Fruit fly (Drosophila melanogaster) whole organism, embryonic: ENCODE measurements around the gene nkt.

Experiments
- Atf6 ChIP-seq: fragments of 200-800 bp; sonication (Bioruptor generic); IDR thresholded peaks from 2 replicates; pipeline ENCODE4 v1.3.6; 2022; ENCODE audit warnings: missing biosample characterization, missing genetic modification characterization
- B-H2 ChIP-seq: fragments of 200-800 bp; sonication (Bioruptor generic); optimal IDR thresholded peaks from 2 replicates; lab custom pipeline; 2018; ENCODE audit warnings: missing biosample characterization, mild to moderate bottlenecking, missing genetic modification characterization
- CG10147 ChIP-seq: fragments of 200-800 bp; sonication (Bioruptor generic); optimal IDR thresholded peaks from 2 replicates; lab custom pipeline; 2019; ENCODE audit warnings: missing biosample characterization, mild to moderate bottlenecking, missing genetic modification characterization, moderate library complexity
- CG10431 ChIP-seq: fragments of 200-800 bp; sonication (Bioruptor generic); optimal IDR thresholded peaks from 3 replicates; lab custom pipeline; 2018; ENCODE audit warnings: missing biosample characterization, mild to moderate bottlenecking, missing genetic modification characterization
- CG13123 ChIP-seq: fragments of 200-800 bp; sonication (Bioruptor generic); optimal IDR thresholded peaks from 2 replicates; lab custom pipeline; 2016; ENCODE audit warnings: missing biosample characterization, missing genetic modification characterization
- CG14710 ChIP-seq: fragments of 200-800 bp; sonication (Bioruptor generic); optimal IDR thresholded peaks from 3 replicates; lab custom pipeline; 2019; ENCODE audit warnings: missing biosample characterization, mild to moderate bottlenecking, missing genetic modification characterization, moderate library complexity
- CG14965 ChIP-seq: fragments of 200-800 bp; sonication (Bioruptor generic); optimal IDR thresholded peaks from 2 replicates; lab custom pipeline; 2016; ENCODE audit warnings: missing biosample characterization, missing genetic modification characterization, borderline replicate concordance
- CG15696 ChIP-seq: fragments of 200-800 bp; sonication (Bioruptor generic); optimal IDR thresholded peaks from 2 replicates; lab custom pipeline; 2019; ENCODE audit warnings: missing biosample characterization, mild to moderate bottlenecking, missing genetic modification characterization, moderate library complexity
- CG1647 ChIP-seq: fragments of 200-800 bp; sonication (Bioruptor generic); optimal IDR thresholded peaks from 3 replicates; lab custom pipeline; 2016; ENCODE audit warnings: missing biosample characterization, missing genetic modification characterization
- CG16815 ChIP-seq: fragments of 200-800 bp; sonication (Bioruptor generic); optimal IDR thresholded peaks from 3 replicates; lab custom pipeline; 2017; ENCODE audit warnings: missing biosample characterization, mild to moderate bottlenecking, missing genetic modification characterization
- CG17361 ChIP-seq: fragments of 200-800 bp; sonication (Bioruptor generic); IDR thresholded peaks from 3 replicates; pipeline ENCODE4 v1.3.6; 2022; ENCODE audit warnings: missing biosample characterization, missing genetic modification characterization
- CG17385 ChIP-seq: fragments of 200-800 bp; sonication (Bioruptor generic); optimal IDR thresholded peaks from 3 replicates; lab custom pipeline; 2018; ENCODE audit warnings: missing biosample characterization, mild to moderate bottlenecking, missing genetic modification characterization
- CG17829 ChIP-seq: fragments of 200-800 bp; optimal IDR thresholded peaks from 2 replicates; lab custom pipeline; 2019; ENCODE audit warnings: missing biosample characterization, mild to moderate bottlenecking, missing genetic modification characterization, moderate library complexity
- CG18262 ChIP-seq: fragments of 200-800 bp; optimal IDR thresholded peaks from 3 replicates; lab custom pipeline; 2019; ENCODE audit warnings: missing biosample characterization, mild to moderate bottlenecking, missing genetic modification characterization, moderate library complexity
- CG2129 ChIP-seq: fragments of 200-800 bp; sonication (Bioruptor generic); IDR thresholded peaks from 2 replicates; pipeline ENCODE4 v1.3.6; 2022; ENCODE audit warnings: missing biosample characterization, missing genetic modification characterization; ENCODE audit not compliant: partially characterized antibody
- CG4854 ChIP-seq: fragments of 200-800 bp; sonication (Bioruptor generic); optimal IDR thresholded peaks from 2 replicates; lab custom pipeline; 2016; ENCODE audit warnings: missing biosample characterization, missing genetic modification characterization, inconsistent platforms
- CG6654 ChIP-seq: fragments of 200-800 bp; sonication (Bioruptor generic); optimal IDR thresholded peaks from 2 replicates; lab custom pipeline; 2017; ENCODE audit warnings: missing biosample characterization, mild to moderate bottlenecking, missing genetic modification characterization
- CG7271 ChIP-seq: fragments of 200-800 bp; sonication (Bioruptor generic); optimal IDR thresholded peaks from 2 replicates; lab custom pipeline; 2018; ENCODE audit warnings: missing biosample characterization, mild to moderate bottlenecking, missing genetic modification characterization, moderate library complexity
- CG7745 ChIP-seq: fragments of 200-800 bp; sonication (Bioruptor generic); optimal IDR thresholded peaks from 2 replicates; lab custom pipeline; 2018; ENCODE audit warnings: missing biosample characterization, mild to moderate bottlenecking, missing genetic modification characterization, moderate library complexity
- CG7786 ChIP-seq: fragments of 200-800 bp; sonication (Bioruptor generic); optimal IDR thresholded peaks from 2 replicates; lab custom pipeline; 2016; ENCODE audit warnings: missing biosample characterization, missing genetic modification characterization
- CG8765 ChIP-seq: fragments of 200-800 bp; sonication (Bioruptor generic); IDR thresholded peaks from 2 replicates; pipeline ENCODE4 v1.3.6; 2022; ENCODE audit warnings: missing biosample characterization, missing genetic modification characterization
- CkIIα-i1 ChIP-seq: fragments of 200-800 bp; sonication (Bioruptor generic); IDR thresholded peaks from 2 replicates; pipeline ENCODE4 v1.3.6; 2022; ENCODE audit warnings: missing biosample characterization, missing genetic modification characterization
- Dll ChIP-seq: fragments of 200-800 bp; sonication (Bioruptor generic); IDR thresholded peaks from 4 replicates; pipeline ENCODE4 v1.3.6; 2022; ENCODE audit warnings: missing biosample characterization, missing genetic modification characterization; ENCODE audit not compliant: partially characterized antibody
- Drgx ChIP-seq: fragments of 200-800 bp; sonication (Bioruptor generic); IDR thresholded peaks from 2 replicates; pipeline ENCODE4 v1.3.6; 2022; ENCODE audit warnings: missing biosample characterization, missing genetic modification characterization
- Ets65A ChIP-seq: fragments of 200-800 bp; sonication (Bioruptor generic); peaks from one replicate; lab custom pipeline; 2016; ENCODE audit warnings: missing biosample characterization, missing genetic modification characterization
- Ets97D ChIP-seq: fragments of 200-800 bp; sonication (Bioruptor generic); optimal IDR thresholded peaks from 3 replicates; lab custom pipeline; 2016; ENCODE audit warnings: missing biosample characterization, missing genetic modification characterization
- Fer3 ChIP-seq: fragments of 200-800 bp; sonication (Bioruptor generic); optimal IDR thresholded peaks from 2 replicates; lab custom pipeline; 2018; ENCODE audit warnings: missing biosample characterization, mild to moderate bottlenecking, missing genetic modification characterization, moderate library complexity
- Hmr ChIP-seq: fragments of 200-800 bp; sonication (Bioruptor generic); optimal IDR thresholded peaks from 3 replicates; lab custom pipeline; 2017; ENCODE audit warnings: mild to moderate bottlenecking, missing biosample characterization, missing genetic modification reagents, missing genetic modification characterization
- Hmx ChIP-seq: fragments of 200-800 bp; sonication (Bioruptor generic); optimal IDR thresholded peaks from 2 replicates; lab custom pipeline; 2016; ENCODE audit warnings: missing biosample characterization, missing genetic modification characterization
- Pdp1 ChIP-seq, 2 experiments: fragments of 200-800 bp; sonication (Bioruptor generic); optimal IDR thresholded peaks; 3 replicates each; lab custom pipeline; 2016; ENCODE audit warnings: missing biosample characterization in 2 of 2, missing genetic modification characterization in 2 of 2, mild to moderate bottlenecking in 1 of 2, moderate library complexity in 1 of 2
- Poxn ChIP-seq: fragments of 200-800 bp; sonication (Bioruptor generic); IDR thresholded peaks from 2 replicates; pipeline ENCODE4 v1.3.6; 2022; ENCODE audit warnings: missing biosample characterization, missing genetic modification characterization
- Scr ChIP-seq: fragments of 200-800 bp; sonication (Bioruptor generic); IDR thresholded peaks from 2 replicates; pipeline ENCODE4 v1.3.6; 2022; ENCODE audit warnings: missing biosample characterization, missing genetic modification characterization; ENCODE audit not compliant: partially characterized antibody
- Ssrp ChIP-seq: fragments of 200-800 bp; sonication (Bioruptor generic); optimal IDR thresholded peaks from 2 replicates; lab custom pipeline; 2018; ENCODE audit warnings: missing biosample characterization, mild to moderate bottlenecking, missing genetic modification characterization, moderate library complexity
- Trl ChIP-seq, 3 experiments: fragments of >200 bp in 2 of 3; fragments of 200-800 bp in 1 of 3; sonication (Bioruptor generic) in 1 of 3; optimal IDR thresholded peaks; 2 replicates in 1 of 3; 3 replicates in 2 of 3; lab custom pipeline; 2016 to 2017; ENCODE audit warnings: missing biosample characterization in 1 of 3, missing genetic modification characterization in 1 of 3
- bigmax ChIP-seq: fragments of 200-800 bp; sonication (Bioruptor generic); optimal IDR thresholded peaks from 2 replicates; lab custom pipeline; 2018; ENCODE audit warnings: missing biosample characterization, mild to moderate bottlenecking, missing genetic modification characterization
- ci ChIP-seq: fragments of 200-800 bp; sonication (Bioruptor generic); IDR thresholded peaks from 3 replicates; pipeline ENCODE4 v1.3.6; 2022; ENCODE audit warnings: missing biosample characterization, missing genetic modification characterization
- cwo ChIP-seq: fragments of 200-800 bp; sonication (Bioruptor generic); optimal IDR thresholded peaks from 3 replicates; lab custom pipeline; 2017; ENCODE audit warnings: missing biosample characterization, missing genetic modification characterization, mild to moderate bottlenecking, moderate library complexity, missing genetic modification reagents
- dpn ChIP-seq, 2 experiments: fragments of 200-800 bp; sonication (Bioruptor generic); optimal IDR thresholded peaks; 3 replicates each; lab custom pipeline; 2016; ENCODE audit warnings: missing biosample characterization in 2 of 2, missing genetic modification characterization in 2 of 2
- ken ChIP-seq: fragments of 200-800 bp; sonication (Bioruptor generic); IDR thresholded peaks from 3 replicates; pipeline ENCODE4 v1.3.6; 2022; ENCODE audit warnings: missing biosample characterization, missing genetic modification characterization
- klu ChIP-seq: fragments of 200-800 bp; sonication (Bioruptor generic); IDR thresholded peaks from 2 replicates; pipeline ENCODE4 v1.3.6; 2022; ENCODE audit warnings: missing biosample characterization, missing genetic modification characterization
- lbe ChIP-seq: fragments of 200-800 bp; sonication (Bioruptor generic); optimal IDR thresholded peaks from 2 replicates; lab custom pipeline; 2016; ENCODE audit warnings: missing biosample characterization, mild to moderate bottlenecking, missing genetic modification characterization
- nmo ChIP-seq: fragments of 200-800 bp; sonication (Bioruptor generic); optimal IDR thresholded peaks from 2 replicates; lab custom pipeline; 2018; ENCODE audit warnings: missing biosample characterization, mild to moderate bottlenecking, missing genetic modification characterization, moderate library complexity
- odd ChIP-seq: fragments of 200-800 bp; sonication (Bioruptor generic); optimal IDR thresholded peaks from 2 replicates; lab custom pipeline; 2017; ENCODE audit warnings: missing biosample characterization, mild to moderate bottlenecking, missing genetic modification characterization
- pum ChIP-seq: fragments of 200-800 bp; sonication (Bioruptor generic); optimal IDR thresholded peaks from 2 replicates; lab custom pipeline; 2016; ENCODE audit warnings: missing biosample characterization, missing genetic modification characterization
- so ChIP-seq: fragments of 200-800 bp; sonication (Bioruptor generic); IDR thresholded peaks from 3 replicates; pipeline ENCODE4 v1.3.6; 2022; ENCODE audit warnings: missing biosample characterization, missing genetic modification characterization
- ssp ChIP-seq: fragments of 200-800 bp; sonication (Bioruptor generic); IDR thresholded peaks from 2 replicates; pipeline ENCODE4 v1.3.6; 2022; ENCODE audit warnings: missing biosample characterization, missing genetic modification characterization
- toy ChIP-seq: fragments of 200-800 bp; sonication (Bioruptor generic); IDR thresholded peaks from 2 replicates; pipeline ENCODE4 v1.3.6; 2022; ENCODE audit warnings: missing biosample characterization, missing genetic modification characterization
- ttk ChIP-seq: fragments of 200-800 bp; sonication (Bioruptor generic); IDR thresholded peaks from 2 replicates; pipeline ENCODE4 v2.1.2; 2022; ENCODE audit warnings: missing biosample characterization, missing genetic modification characterization
- vfl ChIP-seq: fragments of 200-800 bp; sonication (Bioruptor generic); optimal IDR thresholded peaks from 2 replicates; lab custom pipeline; 2016; ENCODE audit warnings: missing biosample characterization, missing genetic modification characterization

Gene nkt

DNA sequence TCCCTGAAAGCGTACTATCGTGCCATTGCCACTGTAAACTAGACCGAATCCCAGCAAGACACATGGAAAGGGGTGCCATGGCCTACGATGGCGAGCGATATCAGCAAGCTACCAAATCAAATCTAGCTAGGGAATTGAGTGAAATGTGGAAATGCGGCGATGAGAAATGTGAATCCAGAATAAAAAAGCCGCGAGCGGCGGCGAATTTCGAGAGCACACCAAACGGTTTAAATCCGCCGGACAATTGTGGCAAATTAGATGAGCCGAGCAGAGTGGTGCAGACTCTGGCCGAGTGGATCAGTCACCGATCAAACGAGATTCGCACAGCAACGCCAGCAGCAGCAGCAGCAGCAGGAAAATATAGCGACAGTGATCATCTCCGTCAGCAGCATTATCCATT is at the start of gene nkt:
TSS of gene nkt (plus strand) at position 301 of the 400 bp plus-strand sequence.
- TF ChIP-seq Pdp1 (GFP tag; optimal IDR thresholded peaks at IDR 0.05; lab: Kevin White, UChicago) (no peak), Ets65A (GFP tag; lab: Kevin White, UChicago) (peak; percentile 74)

DNA sequence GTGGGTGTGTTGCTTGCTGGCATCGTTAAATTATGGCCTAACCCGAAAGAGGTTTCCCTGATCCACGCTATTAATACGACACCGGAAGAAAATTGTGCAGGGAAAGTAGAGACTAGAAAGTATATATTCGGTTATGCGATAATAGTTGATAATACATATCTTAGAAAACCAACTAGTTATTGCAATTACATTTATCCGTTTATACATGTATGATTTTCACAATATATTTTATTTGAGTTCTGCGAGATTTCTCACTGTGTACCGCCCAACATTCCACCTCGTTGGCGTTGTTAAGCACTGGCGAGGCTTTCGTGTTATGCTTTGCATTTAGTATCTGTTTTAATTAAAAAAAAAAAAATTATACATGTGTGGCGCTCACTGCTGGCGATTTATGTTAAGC is 45.8 kb upstream of the nkt start:
- TF ChIP-seq ci (GFP tag; lab: Robert Waterston, UW) (0 out of 3 replicates have a peak, but pooled peaks have one; percentile 21), B-H2 (GFP tag; lab: Kevin White, UChicago) (no peak), vfl (GFP tag; lab: Kevin White, UChicago) (no peak), ssp (GFP tag; lab: Robert Waterston, UW) (peak; percentile 23; the same call in 1 of the 2 replicates), ken (no peak), CG15696 (no peak), Hmr (GFP tag; lab: Kevin White, UChicago) (no peak), Fer3 (no peak), CG14710 (tag; lab: Kevin White, UChicago) (no peak), CG18262 (tag; lab: Kevin White, UChicago) (no peak), CG13123 (GFP tag; lab: Kevin White, UChicago) (no peak), CG14965 (GFP tag; lab: Kevin White, UChicago) (no peak), CG10147 (GFP tag; lab: Kevin White, UChicago) (no peak), ttk (GFP tag; lab: Robert Waterston, UW) (no peak), Ets97D (GFP tag; lab: Kevin White, UChicago) (no peak), CG17385 (GFP tag; lab: Kevin White, UChicago) (no peak), so (GFP tag; lab: Robert Waterston, UW) (peak; percentile 54; the same call in 1 of the 3 replicates), dpn (GFP tag; optimal IDR thresholded peaks at IDR 0.05; lab: Kevin White, UChicago) (peak in 1 of 2 experiments; percentile 6), nmo (no peak), pum (GFP tag; lab: Kevin White, UChicago) (no peak), CG10431 (GFP tag; lab: Kevin White, UChicago) (no peak), Hmx (GFP tag; lab: Kevin White, UChicago) (no peak), Trl (optimal IDR thresholded peaks at IDR 0.05; lab: Kevin White, UChicago) (no peak), Trl (GFP tag; optimal IDR thresholded peaks at IDR 0.05; lab: Kevin White, UChicago) (no peak), CG7745 (tag; lab: Kevin White, UChicago) (no peak), Ssrp (no peak), bigmax (GFP tag; lab: Kevin White, UChicago) (no peak), klu (0 out of 2 replicates have a peak, but pooled peaks have one; percentile 13), cwo (GFP tag; lab: Kevin White, UChicago) (no peak), CG17361 (GFP tag; lab: Robert Waterston, UW) (no peak), Atf6 (GFP tag; lab: Robert Waterston, UW) (no peak), CG7786 (GFP tag; lab: Kevin White, UChicago) (no peak), Poxn (GFP tag; lab: Robert Waterston, UW) (no peak), CG2129 (no peak), lbe (GFP tag; lab: Kevin White, UChicago) (no peak), CG8765 (GFP tag; lab: Robert Waterston, UW) (no peak), CG7271 (tag; lab: Kevin White, UChicago) (no peak), Dll (GFP tag; lab: Robert Waterston, UW) (no peak), CG1647 (GFP tag; lab: Kevin White, UChicago) (no peak), Scr (GFP tag; lab: Robert Waterston, UW) (no peak), odd (no peak), CkIIα-i1 (GFP tag; lab: Robert Waterston, UW) (no peak), CG4854 (GFP tag; lab: Kevin White, UChicago) (no peak), CG17829 (no peak), toy (GFP tag; lab: Robert Waterston, UW) (no peak), CG16815 (GFP tag; lab: Kevin White, UChicago) (no peak), CG6654 (GFP tag; lab: Kevin White, UChicago) (no peak), Drgx (GFP tag; lab: Robert Waterston, UW) (peak; percentile 78)
